Fruit fly (Drosophila melanogaster) whole organism, embryonic: ENCODE measurements around the gene Dok.

Experiments
- B-H2 ChIP-seq: fragments of 200-800 bp; sonication (Bioruptor generic); optimal IDR thresholded peaks from 2 replicates; lab custom pipeline; 2018; ENCODE audit warnings: missing biosample characterization, mild to moderate bottlenecking, missing genetic modification characterization
- Bdp1 ChIP-seq: fragments of 200-800 bp; sonication (Bioruptor generic); optimal IDR thresholded peaks from 3 replicates; lab custom pipeline; 2016; ENCODE audit warnings: missing biosample characterization, missing genetic modification characterization
- CG10209 ChIP-seq: fragments of 200-800 bp; sonication (Bioruptor generic); optimal IDR thresholded peaks from 3 replicates; lab custom pipeline; 2017; ENCODE audit warnings: missing biosample characterization, mild to moderate bottlenecking, missing genetic modification characterization, missing genetic modification reagents
- CG10543 ChIP-seq: fragments of 200-800 bp; sonication (Bioruptor generic); optimal IDR thresholded peaks from 3 replicates; lab custom pipeline; 2017; ENCODE audit warnings: missing biosample characterization, mild to moderate bottlenecking, missing genetic modification characterization, moderate library complexity
- CG12104 ChIP-seq: fragments of 200-800 bp; sonication (Bioruptor generic); optimal IDR thresholded peaks from 3 replicates; lab custom pipeline; 2016; ENCODE audit warnings: missing biosample characterization, missing genetic modification characterization
- CG13123 ChIP-seq: fragments of 200-800 bp; sonication (Bioruptor generic); optimal IDR thresholded peaks from 2 replicates; lab custom pipeline; 2016; ENCODE audit warnings: missing biosample characterization, missing genetic modification characterization
- CG17385 ChIP-seq: fragments of 200-800 bp; sonication (Bioruptor generic); optimal IDR thresholded peaks from 3 replicates; lab custom pipeline; 2018; ENCODE audit warnings: missing biosample characterization, mild to moderate bottlenecking, missing genetic modification characterization
- CG18011 ChIP-seq: fragments of 200-800 bp; sonication (Bioruptor generic); optimal IDR thresholded peaks from 2 replicates; lab custom pipeline; 2017; ENCODE audit warnings: missing biosample characterization, missing genetic modification characterization, mild to moderate bottlenecking, moderate library complexity, missing genotype
- CG18262 ChIP-seq: fragments of 200-800 bp; optimal IDR thresholded peaks from 3 replicates; lab custom pipeline; 2019; ENCODE audit warnings: missing biosample characterization, mild to moderate bottlenecking, missing genetic modification characterization, moderate library complexity
- CG2116 ChIP-seq: fragments of 200-800 bp; sonication (Bioruptor generic); optimal IDR thresholded peaks from 3 replicates; lab custom pipeline; 2018; ENCODE audit warnings: missing biosample characterization, mild to moderate bottlenecking, missing genetic modification characterization
- CG30020 ChIP-seq: fragments of 200-800 bp; optimal IDR thresholded peaks from 2 replicates; lab custom pipeline; 2019; ENCODE audit warnings: missing biosample characterization, mild to moderate bottlenecking, missing genetic modification characterization, moderate library complexity
- CG32772 ChIP-seq: fragments of 200-800 bp; sonication (Bioruptor generic); IDR thresholded peaks from 2 replicates; pipeline ENCODE4 v1.3.6; 2022; ENCODE audit warnings: missing biosample characterization, missing genetic modification characterization
- CG3281 ChIP-seq: fragments of 200-800 bp; sonication (Bioruptor generic); optimal IDR thresholded peaks from 3 replicates; lab custom pipeline; 2017; ENCODE audit warnings: missing biosample characterization, mild to moderate bottlenecking, missing genetic modification characterization
- CG34224 ChIP-seq: fragments of 200-800 bp; sonication (Bioruptor generic); IDR thresholded peaks from 3 replicates; pipeline ENCODE4 v1.3.6; 2022; ENCODE audit warnings: missing biosample characterization, missing genetic modification characterization; ENCODE audit not compliant: partially characterized antibody
- CG4730 ChIP-seq: fragments of 200-800 bp; sonication (Bioruptor generic); IDR thresholded peaks from 2 replicates; pipeline ENCODE4 v1.3.6; 2022; ENCODE audit warnings: missing biosample characterization, missing genetic modification characterization
- CG6272 ChIP-seq: fragments of 200-800 bp; sonication (Bioruptor generic); IDR thresholded peaks from 2 replicates; pipeline ENCODE4 v1.3.6; 2022; ENCODE audit warnings: missing biosample characterization, missing genetic modification characterization
- CG7987 ChIP-seq: fragments of 200-800 bp; sonication (Bioruptor generic); optimal IDR thresholded peaks from 2 replicates; lab custom pipeline; 2018; ENCODE audit warnings: missing biosample characterization, mild to moderate bottlenecking, missing genetic modification characterization, moderate library complexity
- CG8281 ChIP-seq: fragments of 200-800 bp; sonication (Bioruptor generic); optimal IDR thresholded peaks from 2 replicates; lab custom pipeline; 2018; ENCODE audit warnings: missing biosample characterization, mild to moderate bottlenecking, missing genetic modification characterization, moderate library complexity
- CG8290 ChIP-seq, 3 experiments: fragments of 200-800 bp; sonication (Bioruptor generic); optimal IDR thresholded peaks; 2 replicates each; lab custom pipeline; 2016 to 2019; ENCODE audit warnings: missing biosample characterization in 3 of 3, missing genetic modification characterization in 3 of 3, mild to moderate bottlenecking in 2 of 3, moderate library complexity in 1 of 3
- CG9727 ChIP-seq: fragments of 200-800 bp; sonication (Bioruptor generic); optimal IDR thresholded peaks from 3 replicates; lab custom pipeline; 2017; ENCODE audit warnings: missing biosample characterization, mild to moderate bottlenecking, missing genetic modification characterization
- Doc3 ChIP-seq: fragments of 200-800 bp; sonication (Bioruptor generic); IDR thresholded peaks from 3 replicates; pipeline ENCODE4 v1.3.6; 2022; ENCODE audit warnings: missing biosample characterization, missing genetic modification characterization; ENCODE audit not compliant: partially characterized antibody
- Dp ChIP-seq: fragments of 200-800 bp; sonication (Bioruptor generic); optimal IDR thresholded peaks from 2 replicates; lab custom pipeline; 2018; ENCODE audit warnings: missing biosample characterization, mild to moderate bottlenecking, missing genetic modification characterization, moderate library complexity
- GATAe ChIP-seq: fragments of 200-800 bp; sonication (Bioruptor generic); conservative IDR thresholded peaks from 2 replicates; pipeline ENCODE4 v1.3.6; 2022; ENCODE audit warnings: missing biosample characterization, missing genetic modification characterization
- H2.0 ChIP-seq: fragments of 200-800 bp; sonication (Bioruptor generic); IDR thresholded peaks from 2 replicates; pipeline ENCODE4 v1.3.6; 2022; ENCODE audit warnings: missing biosample characterization, missing genetic modification characterization
- Kr ChIP-seq: fragments of 200-800 bp; sonication (Bioruptor generic); optimal IDR thresholded peaks from 2 replicates; lab custom pipeline; 2017; ENCODE audit warnings: missing biosample characterization, mild to moderate bottlenecking, missing genetic modification characterization
- Mad ChIP-seq: fragments of 200-800 bp; sonication (Bioruptor generic); optimal IDR thresholded peaks from 2 replicates; lab custom pipeline; 2016; ENCODE audit warnings: missing biosample characterization, missing genetic modification characterization
- Trl ChIP-seq, 3 experiments: fragments of >200 bp in 2 of 3; fragments of 200-800 bp in 1 of 3; sonication (Bioruptor generic) in 1 of 3; optimal IDR thresholded peaks; 2 replicates in 1 of 3; 3 replicates in 2 of 3; lab custom pipeline; 2016 to 2017; ENCODE audit warnings: missing biosample characterization in 1 of 3, missing genetic modification characterization in 1 of 3
- bcd ChIP-seq: fragments of 200-800 bp; sonication (Bioruptor generic); optimal IDR thresholded peaks from 2 replicates; lab custom pipeline; 2017; ENCODE audit warnings: missing biosample characterization, mild to moderate bottlenecking, missing genetic modification characterization
- bowl ChIP-seq: fragments of 200-800 bp; sonication (Bioruptor generic); IDR thresholded peaks from 2 replicates; pipeline ENCODE4 v1.3.6; 2022; ENCODE audit warnings: missing biosample characterization, missing genetic modification characterization
- bsh ChIP-seq, 2 experiments: fragments of 200-800 bp; sonication (Bioruptor generic); optimal IDR thresholded peaks; 2 replicates each; lab custom pipeline; 2017 to 2018; ENCODE audit warnings: mild to moderate bottlenecking in 2 of 2, missing biosample characterization in 2 of 2, missing genetic modification characterization in 2 of 2, moderate library complexity in 1 of 2
- chinmo ChIP-seq: fragments of 200-800 bp; sonication (Bioruptor generic); IDR thresholded peaks from 4 replicates; pipeline ENCODE4 v1.3.6; 2022; ENCODE audit warnings: missing biosample characterization, missing genetic modification characterization; ENCODE audit not compliant: partially characterized antibody
- dmrt11E ChIP-seq: fragments of 200-800 bp; sonication (Bioruptor generic); optimal IDR thresholded peaks from 3 replicates; lab custom pipeline; 2018; ENCODE audit warnings: missing biosample characterization, mild to moderate bottlenecking, missing genetic modification characterization, moderate library complexity
- eve ChIP-seq, 2 experiments: fragments of >200 bp; optimal IDR thresholded peaks; 2 replicates each; lab custom pipeline; 2017; ENCODE audit warnings: missing biosample characterization in 2 of 2, missing genetic modification characterization in 2 of 2
- jing ChIP-seq: fragments of 200-800 bp; sonication (Bioruptor generic); optimal IDR thresholded peaks from 2 replicates; lab custom pipeline; 2018; ENCODE audit warnings: missing biosample characterization, mild to moderate bottlenecking, missing genetic modification characterization
- maf-S ChIP-seq: fragments of 200-800 bp; sonication (Bioruptor generic); optimal IDR thresholded peaks from 2 replicates; lab custom pipeline; 2016; ENCODE audit warnings: missing biosample characterization, missing genetic modification characterization
- mam ChIP-seq: fragments of 200-800 bp; sonication (Bioruptor generic); optimal IDR thresholded peaks from 3 replicates; lab custom pipeline; 2016; ENCODE audit warnings: missing biosample characterization, missing genetic modification characterization
- nmo ChIP-seq: fragments of 200-800 bp; sonication (Bioruptor generic); optimal IDR thresholded peaks from 2 replicates; lab custom pipeline; 2018; ENCODE audit warnings: missing biosample characterization, mild to moderate bottlenecking, missing genetic modification characterization, moderate library complexity
- pho ChIP-seq: fragments of 200-800 bp; sonication (Bioruptor generic); optimal IDR thresholded peaks from 2 replicates; lab custom pipeline; 2016; ENCODE audit warnings: missing biosample characterization, missing genetic modification characterization
- sens-2 ChIP-seq: fragments of 200-800 bp; sonication (Bioruptor generic); IDR thresholded peaks from 2 replicates; pipeline ENCODE4 v1.3.6; 2022; ENCODE audit warnings: missing biosample characterization, missing genetic modification characterization
- tgo ChIP-seq: fragments of 200-800 bp; sonication (Bioruptor generic); IDR thresholded peaks from 3 replicates; pipeline ENCODE4 v1.3.6; 2022; ENCODE audit warnings: missing biosample characterization, missing genetic modification characterization
- tio ChIP-seq: fragments of 200-800 bp; sonication (Bioruptor generic); optimal IDR thresholded peaks from 2 replicates; lab custom pipeline; 2017; ENCODE audit warnings: missing biosample characterization, missing genetic modification characterization, inconsistent platforms
- tna ChIP-seq: fragments of 200-800 bp; sonication (Bioruptor generic); IDR thresholded peaks from 2 replicates; pipeline ENCODE4 v1.3.6; 2022; ENCODE audit warnings: missing biosample characterization, missing genetic modification characterization; ENCODE audit not compliant: partially characterized antibody
- tx ChIP-seq: fragments of 200-800 bp; sonication (Bioruptor generic); optimal IDR thresholded peaks from 2 replicates; lab custom pipeline; 2016; ENCODE audit warnings: missing biosample characterization, missing genetic modification characterization
- vvl ChIP-seq: fragments of 200-800 bp; sonication (Bioruptor generic); IDR thresholded peaks from 2 replicates; pipeline ENCODE4 v1.3.6; 2022; ENCODE audit warnings: missing biosample characterization, missing genetic modification characterization
- wor ChIP-seq: fragments of 200-800 bp; sonication (Bioruptor generic); IDR thresholded peaks from 2 replicates; pipeline ENCODE4 v1.3.6; 2022; ENCODE audit warnings: missing biosample characterization, missing genetic modification characterization
- zf30C ChIP-seq: fragments of 200-800 bp; sonication (Bioruptor generic); optimal IDR thresholded peaks from 3 replicates; lab custom pipeline; 2018; ENCODE audit warnings: missing biosample characterization, mild to moderate bottlenecking, missing genetic modification characterization

Dok gene

DNA sequence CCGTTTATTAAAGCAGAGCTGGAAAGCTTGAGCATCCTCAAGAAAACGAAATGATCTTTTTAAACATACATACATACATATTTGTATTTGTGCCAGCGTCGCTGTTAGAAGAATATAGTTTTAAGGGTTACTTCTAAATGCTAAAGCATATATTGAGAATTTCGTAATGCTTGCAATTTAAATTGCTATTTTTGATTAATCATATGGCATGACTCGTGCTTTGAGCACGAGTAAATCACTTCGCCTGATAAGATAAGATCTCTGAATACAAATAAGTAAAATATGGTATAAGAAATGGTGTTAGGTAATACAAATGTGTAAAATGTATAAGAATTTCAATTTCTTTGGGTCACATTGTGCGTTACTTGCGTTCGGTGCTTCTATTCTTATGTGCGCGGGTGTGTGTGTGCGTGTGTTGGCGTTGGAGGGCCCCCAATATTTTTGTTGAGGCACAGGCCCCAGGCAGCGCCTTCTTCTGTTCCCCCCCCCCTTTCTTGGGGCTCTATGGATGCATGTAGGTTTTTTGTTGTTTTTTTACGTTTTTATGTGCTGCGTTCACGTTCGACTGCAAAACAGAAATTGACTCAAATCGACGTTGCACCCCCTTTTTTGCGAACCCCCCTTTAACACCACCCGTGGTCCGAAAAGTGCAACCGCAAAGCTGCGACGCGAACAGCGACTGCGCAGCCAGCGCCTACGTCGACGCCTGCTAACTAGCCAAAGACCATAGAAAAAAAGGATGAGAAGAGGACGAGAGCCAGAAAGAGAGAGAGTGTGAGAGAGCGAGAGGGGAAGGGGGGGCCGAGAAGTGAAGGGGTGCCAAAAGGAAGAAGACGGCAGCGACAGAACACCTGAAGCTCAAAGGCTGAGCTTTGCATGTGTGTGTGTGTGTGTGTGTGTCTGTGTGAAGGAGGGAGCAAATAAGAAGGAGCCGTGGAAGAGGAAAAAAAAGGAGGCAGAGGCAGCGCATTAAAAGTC lies 22.4 kb upstream of the Dok start (continued):
- TF ChIP-seq bsh (GFP tag; optimal IDR thresholded peaks at IDR 0.05; lab: Kevin White, UChicago) (peak; percentile 43 to 69), jing (peak; percentile 43), Bdp1 (GFP tag; lab: Kevin White, UChicago) (no peak), pho (GFP tag; lab: Kevin White, UChicago) (no peak), tio (GFP tag; lab: Kevin White, UChicago) (peak; percentile 70), bowl (GFP tag; lab: Robert Waterston, UW) (no peak)
- TF ChIP-seq, all 482 proteins: peak for 212

DNA sequence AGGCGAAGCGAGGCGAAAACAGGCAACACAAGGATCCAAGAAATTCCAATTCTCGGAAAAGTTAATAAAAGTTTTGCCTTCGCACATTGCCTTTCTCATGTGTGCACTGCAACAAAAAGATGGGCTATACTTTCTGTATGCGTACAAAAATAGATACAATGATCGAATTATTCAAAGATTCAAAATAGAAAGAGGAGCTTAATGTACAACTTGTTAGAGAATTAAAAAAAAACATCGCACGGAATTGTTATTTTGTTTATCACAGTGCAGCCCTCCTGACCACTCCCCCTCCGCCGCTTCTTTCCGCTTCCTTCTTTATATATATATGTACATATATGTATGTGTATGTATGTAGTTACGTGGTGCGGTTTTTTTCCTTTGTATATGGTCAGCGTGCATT lies 21.7 kb upstream of the Dok start:
- TF ChIP-seq CG18262 (peak; percentile 24), CG8281 (tag; lab: Kevin White, UChicago) (no peak), vvl (GFP tag; lab: Robert Waterston, UW) (peak; percentile 51), CG10543 (GFP tag; lab: Kevin White, UChicago) (no peak), CG7987 (GFP tag; lab: Kevin White, UChicago) (no peak), CG9727 (GFP tag; lab: Kevin White, UChicago) (peak; percentile 36), Mad (GFP tag; lab: Kevin White, UChicago) (no peak), CG32772 (GFP tag; lab: Robert Waterston, UW) (peak; percentile 54; the same call in 1 of the 2 replicates), CG3281 (no peak), eve (GFP tag; optimal IDR thresholded peaks at IDR 0.05; lab: Kevin White, UChicago) (no peak), mam (GFP tag; lab: Kevin White, UChicago) (no peak), CG4730 (GFP tag; lab: Robert Waterston, UW) (no peak), chinmo (GFP tag; lab: Robert Waterston, UW) (no peak), zf30C (peak; percentile 16), CG13123 (GFP tag; lab: Kevin White, UChicago) (no peak), wor (GFP tag; lab: Robert Waterston, UW) (0 out of 2 replicates have a peak, but pooled peaks have one; percentile 11), CG8290 (GFP tag; optimal IDR thresholded peaks at IDR 0.05; lab: Kevin White, UChicago) (no peak), CG8290 (tag; optimal IDR thresholded peaks at IDR 0.05; lab: Kevin White, UChicago) (no peak), tgo (GFP tag; lab: Robert Waterston, UW) (peak; percentile 37; the same call in 2 of the 3 replicates), CG34224 (GFP tag; lab: Robert Waterston, UW) (no peak), CG6272 (no peak), tna (GFP tag; lab: Robert Waterston, UW) (no peak), Doc3 (GFP tag; lab: Robert Waterston, UW) (no peak), dmrt11E (peak; percentile 62), Kr (no peak), maf-S (GFP tag; lab: Kevin White, UChicago) (no peak), tx (GFP tag; lab: Kevin White, UChicago) (no peak), B-H2 (no peak), bcd (GFP tag; lab: Kevin White, UChicago) (no peak), Trl (optimal IDR thresholded peaks at IDR 0.05; lab: Kevin White, UChicago) (no peak), Trl (GFP tag; optimal IDR thresholded peaks at IDR 0.05; lab: Kevin White, UChicago) (no peak), H2.0 (GFP tag; lab: Robert Waterston, UW) (no peak), CG17385 (GFP tag; lab: Kevin White, UChicago) (no peak), CG12104 (GFP tag; lab: Kevin White, UChicago) (no peak), GATAe (GFP tag; lab: Robert Waterston, UW) (no peak), nmo (GFP tag; lab: Kevin White, UChicago) (peak; percentile 5), Dp (GFP tag; lab: Kevin White, UChicago) (no peak), CG18011 (GFP tag; lab: Kevin White, UChicago) (no peak), CG30020 (tag; lab: Kevin White, UChicago) (no peak), CG2116 (GFP tag; lab: Kevin White, UChicago) (no peak), CG10209 (GFP tag; lab: Kevin White, UChicago) (no peak), sens-2 (GFP tag; lab: Robert Waterston, UW) (0 out of 2 replicates have a peak, but pooled peaks have one; percentile 19)
